Fruit fly (Drosophila melanogaster) Kc167 (cell line): ENCODE measurements around the gene Spindly.

ENCODE experiments used
- Myc ChIP-seq: fragments of >200 bp; optimal IDR thresholded peaks from 2 replicates; lab custom pipeline; 2017; ENCODE audit warnings: missing external identifiers
- Sin3A ChIP-seq: fragments of >200 bp; optimal IDR thresholded peaks from 2 replicates; lab custom pipeline; 2018; ENCODE audit warnings: missing external identifiers
- h ChIP-seq: fragments of >200 bp; optimal IDR thresholded peaks from 3 replicates; lab custom pipeline; 2018; ENCODE audit warnings: missing external identifiers
- insv ChIP-seq: fragments of >200 bp; optimal IDR thresholded peaks from 3 replicates; lab custom pipeline; 2018; ENCODE audit warnings: missing external identifiers
- psq ChIP-seq: fragments of >200 bp; optimal IDR thresholded peaks from 2 replicates; lab custom pipeline; 2017; ENCODE audit warnings: missing external identifiers
- ttk ChIP-seq: sonication (Bioruptor generic); optimal IDR thresholded peaks from 2 replicates; lab custom pipeline; 2017; ENCODE audit warnings: missing external identifiers

Gene Spindly

DNA sequence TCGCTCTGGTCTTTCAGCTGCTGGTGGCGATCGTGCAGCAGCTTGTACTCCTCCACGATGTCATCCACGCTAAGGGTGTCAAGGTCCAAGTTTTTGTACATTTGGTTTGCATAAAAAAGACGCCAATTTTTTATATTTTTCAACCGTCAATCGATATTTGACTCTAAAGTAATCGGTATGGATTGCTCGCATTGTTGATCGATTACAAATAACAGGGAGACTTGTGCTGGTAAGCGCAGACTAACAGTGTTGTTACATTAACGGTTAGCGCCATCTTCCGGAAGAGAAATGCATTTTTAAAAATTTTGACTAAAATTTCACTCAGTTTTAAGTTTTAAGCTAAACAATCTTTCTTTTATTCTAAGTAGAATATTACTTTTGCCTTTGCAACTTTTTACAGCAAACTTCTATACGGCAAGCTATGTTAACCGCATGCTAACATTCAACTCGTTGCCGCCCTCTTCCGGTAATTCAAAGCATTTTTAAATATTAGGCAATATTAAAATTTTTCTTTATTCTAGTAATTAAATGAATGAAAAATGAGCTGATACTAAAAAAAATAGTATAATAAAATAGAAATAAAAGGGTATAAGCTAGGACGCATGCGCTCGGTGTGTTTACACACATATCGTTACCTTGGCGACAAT, at the start of gene Spindly, which contains the start of gene IFT57:
Gene Spindly, minus strand, starts transcription at position 132 of the 647 bp plus-strand sequence.
Gene IFT57, plus strand, starts transcription at position 604 of the 647 bp plus-strand sequence.
- TF ChIP-seq psq (lab: Kevin White, UChicago) (no peak), insv (lab: Kevin White, UChicago) (no peak), Myc (lab: Kevin White, UChicago) (no peak), ttk (lab: Kevin White, UChicago) (no peak), Sin3A (no peak), h (lab: Kevin White, UChicago) (no peak)

DNA sequence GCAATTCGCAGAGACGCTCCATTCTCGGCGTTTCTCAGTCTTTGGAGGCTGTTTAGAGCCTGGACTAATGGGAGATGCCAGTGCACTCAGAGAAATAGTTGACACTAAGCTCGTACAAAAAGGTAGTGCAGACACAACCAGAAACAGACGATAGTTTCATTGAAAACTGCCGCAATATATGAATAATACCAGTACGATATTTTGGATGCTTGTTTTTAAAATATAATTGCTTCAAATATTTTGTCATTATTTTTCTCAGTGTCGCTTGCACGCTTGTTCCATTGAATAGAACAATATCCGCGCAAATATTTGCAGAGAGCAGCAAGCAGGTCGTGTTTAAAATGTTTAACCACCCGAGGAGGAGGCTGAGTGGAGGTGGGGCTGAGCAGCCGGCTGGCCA, 46.4 kb upstream of the Spindly start:
- no peak for TF ChIP-seq ttk (lab: Kevin White, UChicago)
- TF ChIP-seq Sin3A, result no peak
- TF ChIP-seq h (lab: Kevin White, UChicago), result no peak
- TF ChIP-seq insv (lab: Kevin White, UChicago), result no peak
- TF ChIP-seq psq (lab: Kevin White, UChicago), result no peak
- TF ChIP-seq Myc (lab: Kevin White, UChicago), result no peak

DNA sequence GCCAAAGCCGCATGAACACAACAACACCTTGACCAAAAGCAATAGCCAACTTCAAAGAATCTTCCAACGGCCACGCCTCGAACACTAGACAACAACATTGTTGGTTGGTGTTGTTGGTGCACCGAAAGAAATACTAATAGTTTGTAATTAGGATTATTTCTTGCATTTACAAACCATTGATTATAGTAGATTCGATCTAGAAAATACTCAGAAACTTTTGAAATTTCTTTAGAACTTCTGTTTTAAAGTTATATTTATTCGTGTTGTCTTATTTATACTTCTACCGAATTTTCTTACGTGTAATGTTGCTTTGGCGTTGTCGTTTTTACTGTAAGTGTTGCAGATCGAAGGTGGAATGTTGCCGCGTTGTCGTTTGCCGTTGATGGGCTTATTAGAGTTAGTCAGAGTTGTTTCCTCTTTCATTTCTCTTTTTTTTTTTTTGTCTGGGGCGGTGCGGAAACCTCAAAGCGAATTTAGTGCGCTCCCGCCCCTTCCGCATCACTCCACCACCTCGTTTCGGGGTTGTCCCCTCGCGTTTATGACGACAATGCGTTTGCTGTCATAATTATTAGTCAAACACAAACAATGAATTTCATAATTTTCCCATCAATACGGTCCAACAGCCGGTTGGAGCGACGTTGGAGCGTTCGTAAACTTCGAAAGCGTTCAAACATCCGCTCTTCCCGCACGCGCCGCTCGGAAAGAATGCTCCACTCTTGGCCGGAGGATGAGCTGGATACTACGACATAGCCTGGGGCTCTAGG, 45.7 kb upstream of the Spindly start, which contains the start of gene CG43815:
Gene CG43815, plus strand, starts transcription at position 532 of the 764 bp plus-strand sequence.
- TF ChIP-seq insv (lab: Kevin White, UChicago) (no peak), Myc (lab: Kevin White, UChicago) (no peak), psq (lab: Kevin White, UChicago) (no peak), h (lab: Kevin White, UChicago) (no peak), Sin3A (no peak), ttk (lab: Kevin White, UChicago) (no peak)

DNA sequence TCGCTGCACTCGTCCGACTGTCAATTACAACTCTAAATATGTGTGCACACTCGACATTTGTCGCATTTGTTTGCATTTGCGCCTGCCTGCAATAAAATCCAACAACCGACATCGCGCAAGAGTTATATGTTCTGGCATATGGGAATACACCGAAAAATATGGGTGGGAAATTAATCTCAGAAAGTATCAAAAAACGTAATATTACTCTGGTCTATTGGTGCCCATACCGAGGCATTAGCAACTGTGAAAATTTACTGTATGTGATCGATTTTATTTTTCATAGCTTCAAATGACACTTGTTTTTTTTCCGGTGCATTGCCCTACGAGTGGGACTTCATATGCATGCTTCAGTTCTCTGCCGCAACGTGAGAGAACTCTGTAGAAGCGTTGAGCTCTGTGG, 43.8 kb upstream of the Spindly start:
- TF ChIP-seq Sin3A (no peak), psq (lab: Kevin White, UChicago) (no peak), h (lab: Kevin White, UChicago) (no peak), insv (lab: Kevin White, UChicago) (no peak), Myc (lab: Kevin White, UChicago) (no peak), ttk (lab: Kevin White, UChicago) (no peak)

DNA sequence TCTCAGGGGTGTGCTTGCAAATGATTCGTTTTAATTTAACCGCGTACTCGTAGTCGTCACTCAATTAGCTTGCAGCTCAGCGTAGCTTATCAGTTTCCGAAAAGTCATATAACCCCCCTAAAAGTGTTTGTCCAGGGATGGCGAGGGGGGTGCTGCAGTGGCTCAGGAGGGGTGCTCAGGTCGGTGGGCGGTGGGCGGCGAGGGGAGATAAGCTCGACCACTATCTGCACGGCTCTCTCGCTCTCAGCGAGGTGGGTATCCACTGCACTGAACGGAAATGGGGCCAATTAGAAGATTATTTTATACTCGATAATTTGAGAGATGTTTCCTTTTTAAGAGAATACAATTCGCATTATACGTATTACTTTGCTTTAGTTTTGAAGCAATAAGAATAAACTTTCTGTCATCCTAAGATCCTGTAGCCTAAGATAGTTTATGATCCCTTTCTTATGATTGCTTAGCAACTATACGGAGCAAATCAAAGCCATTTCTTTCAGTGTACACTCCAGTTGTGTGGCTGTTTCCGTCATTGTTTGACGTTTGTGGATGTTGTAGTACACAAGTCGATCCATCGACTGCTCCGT, 43.1 kb upstream of the Spindly start:
- TF ChIP-seq ttk (lab: Kevin White, UChicago), result no peak
- TF ChIP-seq insv (lab: Kevin White, UChicago), result no peak
- no peak for TF ChIP-seq Myc (lab: Kevin White, UChicago)
- TF ChIP-seq psq (lab: Kevin White, UChicago), result no peak
- TF ChIP-seq Sin3A, result no peak
- TF ChIP-seq h (lab: Kevin White, UChicago), result no peak

DNA sequence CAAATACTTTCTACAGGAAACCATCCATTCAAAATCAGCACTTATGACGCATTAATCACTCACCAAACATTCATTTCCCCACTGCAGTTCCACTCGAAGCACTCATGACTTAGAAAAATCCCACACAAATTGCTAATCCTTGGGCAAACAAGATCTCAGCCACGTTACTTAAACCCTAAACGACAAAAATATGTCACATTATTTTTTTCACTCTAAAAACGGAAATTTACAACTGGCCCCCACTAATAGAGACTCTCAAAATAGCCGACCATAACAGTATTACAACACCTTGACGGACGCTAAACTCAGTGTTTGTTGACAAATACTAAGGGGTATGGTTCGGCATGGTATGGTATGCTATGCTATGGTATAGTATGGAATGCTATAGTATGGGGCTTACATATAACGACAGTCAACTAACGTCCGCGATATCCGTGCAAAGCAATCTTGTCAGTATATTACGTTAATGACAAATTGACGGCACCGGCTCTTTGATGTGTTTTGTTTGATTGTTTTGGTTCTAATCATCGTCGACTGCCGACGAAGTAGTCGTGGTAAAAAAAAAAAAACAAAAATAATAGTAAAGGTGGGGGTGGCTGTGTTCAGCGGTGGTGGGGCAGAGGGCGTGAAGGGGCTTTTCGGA, 42.5 kb upstream of the Spindly start:
- TF ChIP-seq psq (lab: Kevin White, UChicago) (no peak), ttk (lab: Kevin White, UChicago) (no peak), Sin3A (no peak), h (lab: Kevin White, UChicago) (no peak), Myc (lab: Kevin White, UChicago) (no peak), insv (lab: Kevin White, UChicago) (no peak)

DNA sequence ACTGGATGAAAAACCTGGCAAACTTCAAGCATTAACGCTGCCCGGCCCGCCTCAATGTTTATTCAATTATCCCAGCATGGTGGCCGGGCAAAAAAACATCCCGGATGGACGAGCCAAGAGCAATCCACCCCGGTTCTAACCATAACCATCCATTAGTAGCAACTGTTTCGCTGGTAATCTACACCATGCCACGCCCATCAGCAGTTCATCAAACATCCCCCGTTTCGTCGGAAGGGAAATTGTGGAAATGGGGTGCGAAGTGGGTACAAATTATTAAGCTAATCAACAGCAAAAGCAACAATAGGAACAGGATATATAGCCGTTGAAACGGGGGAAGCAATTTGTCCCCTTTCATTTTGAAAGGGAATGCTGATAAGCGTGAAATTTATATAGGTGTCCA, 41.3 kb upstream of the Spindly start:
- TF ChIP-seq Sin3A (no peak), h (lab: Kevin White, UChicago) (no peak), Myc (lab: Kevin White, UChicago) (no peak), insv (lab: Kevin White, UChicago) (no peak)

DNA sequence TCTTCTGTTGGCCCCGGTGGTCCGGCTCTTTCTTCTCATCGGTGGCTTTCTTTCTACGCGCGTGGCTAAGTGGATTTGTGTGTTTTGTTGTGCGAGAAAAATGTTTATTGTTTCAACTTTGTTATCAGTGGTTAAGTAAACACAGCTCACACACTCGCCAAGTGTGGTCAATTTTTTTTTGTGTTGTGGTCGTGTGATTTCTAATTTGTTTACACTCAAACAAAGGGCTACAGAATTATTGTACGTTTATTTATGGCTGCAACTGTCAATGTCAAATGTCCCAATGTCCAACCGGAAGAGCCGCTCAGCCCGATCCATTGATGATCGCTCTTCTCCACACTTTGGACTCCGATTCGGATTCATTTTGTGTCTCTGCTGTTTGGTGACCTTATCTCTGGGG, 40.4 kb upstream of the Spindly start:
- TF ChIP-seq ttk (lab: Kevin White, UChicago) (no peak), h (lab: Kevin White, UChicago) (no peak), Myc (lab: Kevin White, UChicago) (no peak), Sin3A (no peak)

DNA sequence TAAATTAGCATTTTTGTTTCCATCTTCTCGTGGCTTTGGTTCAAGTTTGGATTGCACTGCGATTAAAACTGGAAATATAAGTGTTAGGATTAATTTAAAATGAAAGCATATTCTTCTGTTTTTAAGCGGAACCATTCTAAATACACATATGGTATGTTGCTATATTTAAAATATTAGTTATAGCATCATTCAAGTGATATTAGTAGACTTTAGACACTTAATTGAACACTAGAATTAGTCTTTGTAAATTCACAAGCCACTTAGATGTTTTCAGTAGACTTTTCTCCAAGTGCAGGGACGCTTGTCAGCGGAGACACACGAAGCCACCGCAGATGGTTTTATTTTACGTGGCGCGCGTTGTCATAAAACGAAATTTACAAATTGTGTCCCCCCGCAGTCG, 39.8 kb upstream of the Spindly start:
- TF ChIP-seq psq (lab: Kevin White, UChicago) (no peak), insv (lab: Kevin White, UChicago) (no peak)

DNA sequence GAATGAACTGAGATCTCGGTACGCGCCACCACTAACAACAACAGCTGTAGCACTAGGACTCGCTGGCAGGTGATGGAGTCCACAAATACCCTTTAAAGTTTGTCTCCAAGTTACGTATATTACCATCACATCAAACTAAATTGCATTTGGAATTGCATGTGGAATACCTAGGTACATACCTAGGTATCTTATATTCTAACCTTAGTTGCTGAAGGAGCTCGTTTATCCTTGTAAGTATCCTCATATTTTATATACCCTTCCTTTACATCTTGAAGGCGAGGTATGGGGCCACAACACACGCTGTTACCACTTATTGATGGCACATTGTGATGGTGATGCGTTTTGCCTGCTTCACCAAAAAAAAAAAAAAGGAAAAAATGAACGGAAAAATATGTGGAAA, 37.3 kb upstream of the Spindly start:
- TF ChIP-seq Sin3A (no peak), insv (lab: Kevin White, UChicago) (no peak), h (lab: Kevin White, UChicago) (no peak), Myc (lab: Kevin White, UChicago) (no peak), ttk (lab: Kevin White, UChicago) (no peak), psq (lab: Kevin White, UChicago) (no peak)

DNA sequence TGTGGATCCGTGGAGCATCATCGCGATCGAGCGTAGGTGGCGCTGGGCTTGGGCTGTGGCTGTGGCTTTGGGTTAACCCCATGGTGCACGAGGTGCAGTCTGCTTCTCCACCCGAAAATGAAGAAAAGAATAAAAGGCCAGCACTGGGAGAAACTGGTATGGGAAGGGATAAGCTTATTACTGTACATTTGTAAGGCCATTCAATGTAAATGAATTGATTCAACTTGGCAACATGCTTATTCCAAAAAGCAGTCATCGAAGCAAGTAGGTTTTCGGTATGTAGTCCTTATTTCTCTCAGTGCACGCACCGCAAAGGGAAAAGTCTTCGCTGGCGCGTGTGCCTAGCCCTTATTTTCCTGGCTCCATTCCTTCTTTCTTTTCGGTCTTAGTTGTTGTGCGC, 36.4 kb upstream of the Spindly start:
- TF ChIP-seq Myc (lab: Kevin White, UChicago) (no peak), h (lab: Kevin White, UChicago) (no peak)
